Fruit fly (Drosophila melanogaster) whole organism, prepupa: ENCODE data around the gene CG17187.

Experiments used
- Blimp-1 ChIP-seq: fragments of 200-800 bp; sonication (Bioruptor generic); optimal IDR thresholded peaks from 3 replicates; lab custom pipeline; 2017; ENCODE audit warnings: missing biosample characterization, missing genetic modification characterization, mild to moderate bottlenecking, moderate library complexity, missing genetic modification reagents
- CG10669 ChIP-seq: fragments of 200-800 bp; sonication (Bioruptor generic); optimal IDR thresholded peaks from 3 replicates; lab custom pipeline; 2018; ENCODE audit warnings: missing biosample characterization, mild to moderate bottlenecking, missing genetic modification characterization, moderate library complexity
- CG11762 ChIP-seq: fragments of 200-800 bp; sonication (Bioruptor generic); optimal IDR thresholded peaks from 3 replicates; lab custom pipeline; 2016; ENCODE audit warnings: missing biosample characterization, missing genetic modification characterization; ENCODE audit not compliant: insufficient read depth
- CG11902 ChIP-seq: fragments of 200-800 bp; sonication (Bioruptor generic); optimal IDR thresholded peaks from 3 replicates; lab custom pipeline; 2016; ENCODE audit warnings: missing biosample characterization, missing genetic modification characterization
- CG1621 ChIP-seq: fragments of 200-800 bp; sonication (Bioruptor generic); optimal IDR thresholded peaks from 3 replicates; lab custom pipeline; 2018; ENCODE audit warnings: missing biosample characterization, mild to moderate bottlenecking, missing genetic modification characterization
- CG3032 ChIP-seq: fragments of 200-800 bp; optimal IDR thresholded peaks from 2 replicates; lab custom pipeline; 2019; ENCODE audit warnings: missing biosample characterization, mild to moderate bottlenecking, missing genetic modification characterization, moderate library complexity
- CG31627 ChIP-seq: fragments of 200-800 bp; sonication (Bioruptor generic); optimal IDR thresholded peaks from 3 replicates; lab custom pipeline; 2016; ENCODE audit warnings: missing biosample characterization, missing genetic modification characterization
- CG32006 ChIP-seq: fragments of 200-800 bp; sonication (Bioruptor generic); optimal IDR thresholded peaks from 3 replicates; lab custom pipeline; 2017; ENCODE audit warnings: missing biosample characterization, mild to moderate bottlenecking, missing genetic modification characterization
- CG34406 ChIP-seq: fragments of 200-800 bp; sonication (Bioruptor generic); optimal IDR thresholded peaks from 3 replicates; lab custom pipeline; 2016; ENCODE audit warnings: missing biosample characterization, missing genetic modification characterization
- CG4318 ChIP-seq: fragments of 200-800 bp; sonication (Bioruptor generic); optimal IDR thresholded peaks from 3 replicates; lab custom pipeline; 2017; ENCODE audit warnings: missing biosample characterization, mild to moderate bottlenecking, missing genetic modification characterization
- CG6163 ChIP-seq: fragments of 200-800 bp; sonication (Bioruptor generic); IDR thresholded peaks from 3 replicates; pipeline ENCODE4 v1.3.6; 2022; ENCODE audit warnings: missing biosample characterization, missing genetic modification characterization
- CG6276 ChIP-seq: fragments of 200-800 bp; sonication (Bioruptor generic); optimal IDR thresholded peaks from 2 replicates; lab custom pipeline; 2017; ENCODE audit warnings: missing biosample characterization, mild to moderate bottlenecking, missing genetic modification characterization
- CG6792 ChIP-seq: fragments of 200-800 bp; sonication (Bioruptor generic); optimal IDR thresholded peaks from 3 replicates; lab custom pipeline; 2016; ENCODE audit warnings: missing biosample characterization, missing genetic modification characterization
- CG6808 ChIP-seq: fragments of 200-800 bp; sonication (Bioruptor generic); optimal IDR thresholded peaks from 3 replicates; lab custom pipeline; 2017; ENCODE audit warnings: missing biosample characterization, missing genetic modification characterization, mild to moderate bottlenecking, moderate library complexity, missing genetic modification reagents
- CG6854 ChIP-seq: fragments of 200-800 bp; sonication (Bioruptor generic); optimal IDR thresholded peaks from 2 replicates; lab custom pipeline; 2017; ENCODE audit warnings: missing biosample characterization, mild to moderate bottlenecking, missing genetic modification characterization
- CG7368 ChIP-seq: fragments of 200-800 bp; sonication (Bioruptor generic); optimal IDR thresholded peaks from 3 replicates; lab custom pipeline; 2016; ENCODE audit warnings: missing biosample characterization, missing genetic modification characterization
- CG8319 ChIP-seq: fragments of 200-800 bp; sonication (Bioruptor generic); optimal IDR thresholded peaks from 3 replicates; lab custom pipeline; 2016; ENCODE audit warnings: missing biosample characterization, missing genetic modification characterization
- CG8632 ChIP-seq: fragments of 200-800 bp; sonication (Bioruptor generic); optimal IDR thresholded peaks from 3 replicates; lab custom pipeline; 2016; ENCODE audit warnings: missing biosample characterization, missing genetic modification characterization
- CG9139 ChIP-seq: fragments of 200-800 bp; sonication (Bioruptor generic); optimal IDR thresholded peaks from 3 replicates; lab custom pipeline; 2017; ENCODE audit warnings: missing biosample characterization, mild to moderate bottlenecking, missing genetic modification characterization
- Eip75B ChIP-seq: fragments of 200-800 bp; sonication (Bioruptor generic); optimal IDR thresholded peaks from 3 replicates; lab custom pipeline; 2016; ENCODE audit warnings: missing biosample characterization, missing genetic modification characterization
- Eip78C ChIP-seq: fragments of 200-800 bp; sonication (Bioruptor generic); peaks from one replicate; lab custom pipeline; 2016; ENCODE audit warnings: missing biosample characterization, missing genetic modification characterization
- Ets21C ChIP-seq: fragments of 200-800 bp; sonication (Bioruptor generic); optimal IDR thresholded peaks from 3 replicates; lab custom pipeline; 2016; ENCODE audit warnings: missing biosample characterization, missing genetic modification characterization
- Ets96B ChIP-seq: fragments of 200-800 bp; optimal IDR thresholded peaks from 2 replicates; lab custom pipeline; 2019; ENCODE audit warnings: missing biosample characterization, mild to moderate bottlenecking, missing genetic modification characterization, moderate library complexity
- Hr38 ChIP-seq: sonication (Bioruptor generic); optimal IDR thresholded peaks from 2 replicates; lab custom pipeline; 2016; ENCODE audit warnings: missing biosample characterization, missing genetic modification characterization
- Hr4 ChIP-seq: fragments of 200-800 bp; sonication (Bioruptor generic); optimal IDR thresholded peaks from 3 replicates; lab custom pipeline; 2016; ENCODE audit warnings: missing biosample characterization, missing genetic modification characterization
- Lpt ChIP-seq: fragments of 200-800 bp; sonication (Bioruptor generic); optimal IDR thresholded peaks from 3 replicates; lab custom pipeline; 2016; ENCODE audit warnings: missing biosample characterization, missing genetic modification characterization
- Met ChIP-seq: fragments of 200-800 bp; sonication (Bioruptor generic); optimal IDR thresholded peaks from 3 replicates; lab custom pipeline; 2016; ENCODE audit warnings: missing biosample characterization, missing genetic modification characterization
- OdsH ChIP-seq: fragments of 200-800 bp; sonication (Bioruptor generic); optimal IDR thresholded peaks from 3 replicates; lab custom pipeline; 2016; ENCODE audit warnings: missing biosample characterization, missing genetic modification characterization
- Smox ChIP-seq: fragments of 200-800 bp; sonication (Bioruptor generic); optimal IDR thresholded peaks from 3 replicates; lab custom pipeline; 2016; ENCODE audit warnings: missing biosample characterization, missing genetic modification characterization
- Sox102F ChIP-seq: fragments of 200-800 bp; sonication (Bioruptor generic); optimal IDR thresholded peaks from 2 replicates; lab custom pipeline; 2016; ENCODE audit warnings: missing biosample characterization, mild to moderate bottlenecking, missing genetic modification characterization
- Sox14 ChIP-seq: fragments of 200-800 bp; sonication (Bioruptor generic); optimal IDR thresholded peaks from 3 replicates; lab custom pipeline; 2016; ENCODE audit warnings: missing biosample characterization, missing genetic modification characterization
- Sox15 ChIP-seq: fragments of 200-800 bp; sonication (Bioruptor generic); optimal IDR thresholded peaks from 3 replicates; lab custom pipeline; 2016; ENCODE audit warnings: missing biosample characterization, missing genetic modification characterization
- achi ChIP-seq: fragments of 200-800 bp; sonication (Bioruptor generic); optimal IDR thresholded peaks from 3 replicates; lab custom pipeline; 2016; ENCODE audit warnings: missing biosample characterization, missing genetic modification characterization
- cyc ChIP-seq: fragments of 200-800 bp; sonication (Bioruptor generic); optimal IDR thresholded peaks from 3 replicates; lab custom pipeline; 2016; ENCODE audit warnings: missing biosample characterization, missing genetic modification characterization
- dsx ChIP-seq: fragments of 200-800 bp; optimal IDR thresholded peaks from 3 replicates; lab custom pipeline; 2019; ENCODE audit warnings: missing biosample characterization, mild to moderate bottlenecking, missing genetic modification characterization, moderate library complexity; ENCODE audit not compliant: poor library complexity, severe bottlenecking
- eg ChIP-seq: fragments of 200-800 bp; sonication (Bioruptor generic); IDR thresholded peaks from 3 replicates; pipeline ENCODE4 v1.3.6; 2022; ENCODE audit warnings: missing biosample characterization, missing genetic modification characterization
- esn ChIP-seq: fragments of 200-800 bp; sonication (Bioruptor generic); optimal IDR thresholded peaks from 2 replicates; lab custom pipeline; 2016; ENCODE audit warnings: missing biosample characterization, mild to moderate bottlenecking, missing genetic modification characterization, moderate library complexity
- fd59A ChIP-seq: fragments of 200-800 bp; sonication (Bioruptor generic); optimal IDR thresholded peaks from 2 replicates; lab custom pipeline; 2017; ENCODE audit warnings: missing biosample characterization, mild to moderate bottlenecking, missing genetic modification characterization, missing genetic modification reagents
- fd85E ChIP-seq: fragments of 200-800 bp; sonication (Bioruptor generic); optimal IDR thresholded peaks from 3 replicates; lab custom pipeline; 2016; ENCODE audit warnings: missing biosample characterization, missing genetic modification characterization
- net ChIP-seq: fragments of 200-800 bp; sonication (Bioruptor generic); optimal IDR thresholded peaks from 3 replicates; lab custom pipeline; 2016; ENCODE audit warnings: missing biosample characterization, missing genetic modification characterization
- pdm3 ChIP-seq: fragments of 200-800 bp; sonication (Bioruptor generic); optimal IDR thresholded peaks from 3 replicates; lab custom pipeline; 2016; ENCODE audit warnings: missing biosample characterization, missing genetic modification characterization
- spab ChIP-seq: fragments of 200-800 bp; sonication (Bioruptor generic); optimal IDR thresholded peaks from 2 replicates; lab custom pipeline; 2017; ENCODE audit warnings: missing biosample characterization, mild to moderate bottlenecking, missing genetic modification characterization, missing genetic modification reagents
- ss ChIP-seq, 2 experiments: fragments of 200-800 bp; sonication (Bioruptor generic); optimal IDR thresholded peaks; 2 replicates in 1 of 2; 3 replicates in 1 of 2; lab custom pipeline; 2017 to 2018; ENCODE audit warnings: mild to moderate bottlenecking in 2 of 2, missing biosample characterization in 2 of 2, missing genetic modification characterization in 2 of 2, moderate library complexity in 1 of 2
- svp ChIP-seq: fragments of 200-800 bp; sonication (Bioruptor generic); peaks from one replicate; lab custom pipeline; 2016; ENCODE audit warnings: missing biosample characterization, missing genetic modification characterization
- topi ChIP-seq: fragments of 200-800 bp; sonication (Bioruptor generic); optimal IDR thresholded peaks from 3 replicates; lab custom pipeline; 2016; ENCODE audit warnings: missing biosample characterization, missing genetic modification characterization
- vri ChIP-seq: fragments of 200-800 bp; sonication (Bioruptor generic); optimal IDR thresholded peaks from 3 replicates; lab custom pipeline; 2016; ENCODE audit warnings: missing biosample characterization, mild to moderate bottlenecking, missing genetic modification characterization

CG17187 gene

DNA sequence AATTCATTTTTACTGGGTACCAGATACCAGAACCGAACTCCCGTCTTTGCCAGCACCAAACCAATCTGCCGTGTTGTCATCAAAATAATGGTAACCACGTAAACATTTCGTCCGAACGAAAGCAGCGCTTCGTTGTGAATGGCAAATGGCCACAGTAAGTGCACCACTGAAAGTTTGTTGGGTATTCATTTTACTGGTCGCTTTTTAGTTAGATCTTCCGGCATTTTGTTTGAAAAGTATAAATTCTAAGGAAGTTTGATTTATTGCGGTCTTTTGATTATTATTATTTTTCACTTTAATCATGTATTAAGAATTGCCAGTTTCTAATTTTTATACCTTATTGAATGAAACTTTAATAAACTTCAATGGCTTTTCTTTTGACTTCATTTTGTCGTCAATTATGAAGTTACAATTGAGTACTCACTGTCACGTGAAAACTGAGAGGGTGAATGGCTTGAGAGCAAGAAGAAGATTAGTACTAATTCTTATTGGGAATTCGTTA lies 17.2 kb downstream of the CG17187 start, which contains the start of gene ZnT86D (continued):
- TF ChIP-seq CG1621, result peak; percentile 45
- TF ChIP-seq CG8319 (GFP tag; lab: Kevin White, UChicago), result no peak
- TF ChIP-seq cyc, result peak; percentile 76
- peak; percentile 70 for TF ChIP-seq Eip75B
- TF ChIP-seq Eip78C (GFP tag; lab: Kevin White, UChicago), result peak; percentile 85
- peak; percentile 65 for TF ChIP-seq CG10669 (GFP tag; lab: Kevin White, UChicago)
- peak; percentile 61 for TF ChIP-seq eg (GFP tag; lab: Robert Waterston, UW)
- no peak for TF ChIP-seq CG9139 (GFP tag; lab: Kevin White, UChicago)
- peak; percentile 34 for TF ChIP-seq CG11762 (GFP tag; lab: Kevin White, UChicago)
- peak; percentile 71 for TF ChIP-seq CG3032
- peak; percentile 44 for TF ChIP-seq CG6808 (GFP tag; lab: Kevin White, UChicago)
- TF ChIP-seq Hr38 (GFP tag; lab: Kevin White, UChicago), result no peak
- TF ChIP-seq Sox14 (GFP tag; lab: Kevin White, UChicago), result peak; percentile 82
- TF ChIP-seq CG8632 (GFP tag; lab: Kevin White, UChicago), result no peak
- TF ChIP-seq CG6792 (GFP tag; lab: Kevin White, UChicago), result peak; percentile 43

- TF ChIP-seq OdsH (GFP tag; lab: Kevin White, UChicago) (peak; percentile 68), CG34406 (GFP tag; lab: Kevin White, UChicago) (peak; percentile 48), Smox (GFP tag; lab: Kevin White, UChicago) (peak; percentile 79), pdm3 (GFP tag; lab: Kevin White, UChicago) (peak; percentile 82), dsx (peak; percentile 12), vri (GFP tag; lab: Kevin White, UChicago) (peak; percentile 39), CG10669 (GFP tag; lab: Kevin White, UChicago) (peak; percentile 53), CG8632 (GFP tag; lab: Kevin White, UChicago) (peak; percentile 54), CG1621 (no peak), Lpt (peak; percentile 36), CG11902 (GFP tag; lab: Kevin White, UChicago) (peak; percentile 50), Sox14 (GFP tag; lab: Kevin White, UChicago) (peak; percentile 72), CG7368 (peak; percentile 43), Ets96B (tag; lab: Kevin White, UChicago) (peak; percentile 42), CG32006 (GFP tag; lab: Kevin White, UChicago) (peak; percentile 65), Hr4 (peak; percentile 80), CG6808 (GFP tag; lab: Kevin White, UChicago) (peak; percentile 14), ss (GFP tag; optimal IDR thresholded peaks at IDR 0.05; lab: Kevin White, UChicago) (peak; percentile 14 to 39), CG6276 (no peak), esn (GFP tag; lab: Kevin White, UChicago) (peak; percentile 83), achi (GFP tag; lab: Kevin White, UChicago) (peak; percentile 67), CG4318 (GFP tag; lab: Kevin White, UChicago) (no peak), CG31627 (peak; percentile 83), Sox15 (GFP tag; lab: Kevin White, UChicago) (peak; percentile 62), net (GFP tag; lab: Kevin White, UChicago) (peak; percentile 72), Met (GFP tag; lab: Kevin White, UChicago) (peak; percentile 81), Sox102F (GFP tag; lab: Kevin White, UChicago) (peak; percentile 72), CG9139 (GFP tag; lab: Kevin White, UChicago) (no peak), CG6163 (peak; percentile 70), fd59A (GFP tag; lab: Kevin White, UChicago) (peak; percentile 7), topi (peak; percentile 79), cyc (peak; percentile 75), Blimp-1 (GFP tag; lab: Kevin White, UChicago) (peak; percentile 28), CG3032 (peak; percentile 49), Eip75B (peak; percentile 76), spab (GFP tag; lab: Kevin White, UChicago) (no peak), svp (GFP tag; lab: Kevin White, UChicago) (peak; percentile 95), CG6854 (GFP tag; lab: Kevin White, UChicago) (no peak), Ets21C (GFP tag; lab: Kevin White, UChicago) (peak; percentile 66), eg (GFP tag; lab: Robert Waterston, UW) (peak; percentile 80), fd85E (GFP tag; lab: Kevin White, UChicago) (no peak), Eip78C (GFP tag; lab: Kevin White, UChicago) (peak; percentile 88)
Measured at dm6 chr3R:11211291-11212061, 20.2 kb downstream of the CG17187 start.
